Worm (Caenorhabditis elegans) whole organism, late embryonic: Measurements from ENCODE around the gene Y110A2AL.7.

Experiments used
- dve-1 ChIP-seq: sonication (generic microtip); optimal IDR thresholded peaks from 2 replicates; lab custom pipeline; 2017; ENCODE audit warnings: antibody characterized with exemption, mild to moderate bottlenecking, missing genetic modification characterization, missing compliant biosample characterization
- nhr-11 ChIP-seq: fragments of 150-350 bp; optimal IDR thresholded peaks from 2 replicates; lab custom pipeline; 2014; ENCODE audit warnings: missing biosample characterization, missing genetic modification characterization
- pax-1 ChIP-seq: fragments of 150-350 bp; optimal IDR thresholded peaks from 2 replicates; lab custom pipeline; 2014; ENCODE audit warnings: missing biosample characterization, missing genetic modification characterization
- pha-4 ChIP-seq: fragments of 150-350 bp; optimal IDR thresholded peaks from 2 replicates; lab custom pipeline; 2018; ENCODE audit warnings: missing biosample characterization, missing genetic modification reagents, missing genetic modification characterization
- unc-86 ChIP-seq: sonication (generic microtip); optimal IDR thresholded peaks from 2 replicates; lab custom pipeline; 2016; ENCODE audit warnings: missing genetic modification characterization, missing compliant biosample characterization
- zip-5 ChIP-seq: sonication (generic microtip); optimal IDR thresholded peaks from 2 replicates; lab custom pipeline; 2016; ENCODE audit warnings: missing genetic modification characterization, missing compliant biosample characterization

DNA sequence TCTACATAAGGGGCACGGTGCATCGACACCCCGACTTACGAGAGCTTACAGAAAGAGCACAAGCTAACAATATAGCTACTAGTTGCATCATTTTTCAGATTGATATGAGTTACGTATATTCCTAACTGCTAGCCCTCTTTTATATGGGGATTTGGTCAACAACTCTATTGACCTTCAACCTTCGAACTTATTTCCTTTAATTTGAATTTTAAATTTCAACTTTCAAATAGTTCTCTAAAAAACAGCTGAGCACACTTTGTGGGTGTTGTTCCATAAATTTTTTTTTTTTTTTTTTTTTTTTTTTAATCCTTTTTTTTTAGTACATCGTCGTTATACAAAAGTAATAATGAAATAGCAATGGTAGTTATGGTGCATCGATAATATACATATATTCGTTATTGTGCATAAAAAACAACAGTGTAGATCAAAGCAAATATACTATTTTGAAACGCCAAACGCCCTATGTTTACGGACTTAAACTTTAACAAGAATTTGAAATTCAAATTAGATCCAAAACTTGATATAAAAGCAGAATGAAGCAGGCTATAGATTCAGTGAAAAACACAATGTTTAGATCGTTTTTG lies 23.6 kb upstream of the Y110A2AL.7 start, which contains the start of the genes Y110A2AL.9 and Y110A2AL.3:
- TF ChIP-seq nhr-11 (tag; lab: Kevin White, UChicago) = no peak
- TF ChIP-seq zip-5 (tag; lab: Kevin White, UChicago) = no peak
- TF ChIP-seq pax-1 (tag; lab: Kevin White, UChicago) = no peak
- TF ChIP-seq dve-1 (tag; lab: Kevin White, UChicago) = no peak
- TF ChIP-seq unc-86 (tag; lab: Kevin White, UChicago) = no peak
- TF ChIP-seq pha-4 (tag; lab: Kevin White, UChicago) = no peak
